Fruit fly (Drosophila melanogaster) Kc167 (cell line): ENCODE data around the gene Ir68a.

Source experiments
- Myc ChIP-seq: fragments of >200 bp; optimal IDR thresholded peaks from 2 replicates; lab custom pipeline; 2017; ENCODE audit warnings: missing external identifiers
- Sin3A ChIP-seq: fragments of >200 bp; optimal IDR thresholded peaks from 2 replicates; lab custom pipeline; 2018; ENCODE audit warnings: missing external identifiers
- h ChIP-seq: fragments of >200 bp; optimal IDR thresholded peaks from 3 replicates; lab custom pipeline; 2018; ENCODE audit warnings: missing external identifiers
- insv ChIP-seq: fragments of >200 bp; optimal IDR thresholded peaks from 3 replicates; lab custom pipeline; 2018; ENCODE audit warnings: missing external identifiers
- psq ChIP-seq: fragments of >200 bp; optimal IDR thresholded peaks from 2 replicates; lab custom pipeline; 2017; ENCODE audit warnings: missing external identifiers
- ttk ChIP-seq: sonication (Bioruptor generic); optimal IDR thresholded peaks from 2 replicates; lab custom pipeline; 2017; ENCODE audit warnings: missing external identifiers

DNA sequence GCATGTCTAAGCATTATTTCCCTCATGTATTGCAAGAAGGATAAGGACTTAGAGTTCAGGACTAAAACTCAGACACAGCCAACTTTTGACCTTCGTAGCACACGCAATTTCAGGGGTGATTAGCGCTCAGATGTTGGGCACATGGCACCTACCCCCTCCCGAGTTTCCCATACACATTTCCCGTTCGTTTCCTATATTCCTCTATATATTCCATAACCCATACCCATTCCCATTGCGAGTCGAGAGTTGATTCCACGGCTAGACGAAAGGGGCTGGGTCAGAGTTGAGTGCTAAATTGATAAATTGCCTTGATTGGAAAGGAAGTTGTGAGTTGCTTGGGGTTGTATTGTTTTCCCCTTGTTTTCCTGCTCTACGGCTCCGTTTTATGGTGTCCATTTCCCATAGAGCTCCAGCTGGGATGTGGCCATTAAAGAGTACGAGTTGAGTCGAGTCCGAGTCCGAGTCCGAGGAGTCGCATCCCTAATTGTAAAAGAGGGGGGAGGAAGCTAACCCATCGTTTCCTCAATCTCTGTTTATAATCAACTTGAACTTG is 8.1 kb upstream of the Ir68a start:
- TF ChIP-seq Sin3A, result no peak
- no peak for TF ChIP-seq psq (lab: Kevin White, UChicago)
- TF ChIP-seq insv (lab: Kevin White, UChicago), result no peak
- no peak for TF ChIP-seq h (lab: Kevin White, UChicago)
- no peak for TF ChIP-seq Myc (lab: Kevin White, UChicago)
- no peak for TF ChIP-seq ttk (lab: Kevin White, UChicago)
